Fruit fly (Drosophila melanogaster) whole organism, adult: ENCODE measurements around the gene Rab10.

Experiments
- Clk ChIP-seq: fragments of 200-800 bp; sonication (Bioruptor generic); optimal IDR thresholded peaks from 2 replicates; lab custom pipeline; 2017; ENCODE audit warnings: missing biosample characterization, missing genetic modification characterization
- tj ChIP-seq: fragments of 200-800 bp; sonication (Bioruptor generic); optimal IDR thresholded peaks from 3 replicates; lab custom pipeline; 2017; ENCODE audit warnings: missing biosample characterization, mild to moderate bottlenecking, missing genetic modification characterization, moderate library complexity

dm6 chrX:20238736-20239607 lies 12.2 kb upstream of the Rab10 start:
- TF ChIP-seq Clk, result no peak
- TF ChIP-seq tj (GFP tag; lab: Kevin White, UChicago), result no peak
